Worm (Caenorhabditis elegans): ENCODE measurements around the gene Y71H2B.2.
A peak's percentile ranks its signal among the peaks of the same experiment; 100 is the strongest.

Y71H2B.2 gene

DNA sequence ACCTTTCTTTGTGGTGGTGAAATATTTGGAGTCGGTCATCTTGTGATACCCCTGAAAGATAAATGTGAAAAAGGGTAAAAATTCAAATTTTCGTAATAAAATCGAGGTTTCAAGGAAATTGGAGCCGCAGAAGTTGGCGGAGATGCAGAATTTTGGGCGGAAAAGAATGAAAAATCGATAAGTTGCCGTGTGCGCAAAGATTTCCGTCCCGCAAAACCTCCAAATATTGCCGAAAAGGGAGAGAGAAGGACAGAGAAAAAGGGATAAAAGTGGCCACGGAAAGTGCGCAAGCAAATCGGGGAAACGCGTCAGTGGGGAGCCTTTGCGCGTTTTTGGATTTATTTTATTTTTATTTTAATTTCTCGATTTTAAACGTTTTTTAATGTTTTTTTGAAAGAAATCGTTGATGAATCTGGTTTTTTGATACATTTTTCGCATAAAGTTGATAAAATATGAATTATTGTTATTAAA lies 26.0 kb upstream of the Y71H2B.2 start, which contains the start of gene apb-1 (continued):
- TF ChIP-seq fos-1 (tag; optimal IDR thresholded peaks at IDR 0.05): peak; percentile 91
- no peak for TF ChIP-seq sptf-1 (tag; optimal IDR thresholded peaks at IDR 0.05)
- TF ChIP-seq aly-2 (tag; optimal IDR thresholded peaks at IDR 0.05): peak; percentile 91
- TF ChIP-seq Y116A8C.19 (tag; optimal IDR thresholded peaks at IDR 0.05; ENCODE audit: borderline replicate concordance): no peak
- TF ChIP-seq lir-3 (tag; optimal IDR thresholded peaks at IDR 0.05; ENCODE audit: poor library complexity): no peak
- no peak for TF ChIP-seq mef-2 (tag; optimal IDR thresholded peaks at IDR 0.05)
- peak; percentile 96 for TF ChIP-seq lin-14 (GFP tag; optimal IDR thresholded peaks at IDR 0.05)
- peak; percentile 95 for TF ChIP-seq dsc-1 (tag; optimal IDR thresholded peaks at IDR 0.05)
- peak; percentile 29; the same call in 1 of the 2 replicates for TF ChIP-seq unc-98 (GFP tag; IDR thresholded peaks at IDR 0.05)
- peak; percentile 95 for TF ChIP-seq isw-1 (GFP tag; IDR thresholded peaks at IDR 0.05)
- TF ChIP-seq ceh-90 (tag; optimal IDR thresholded peaks at IDR 0.05): peak; percentile 29
- TF ChIP-seq dpl-1 (GFP tag; optimal IDR thresholded peaks at IDR 0.05): peak; percentile 84 to 87 (median 85)
- peak; percentile 95 for TF ChIP-seq lin-39 (tag; optimal IDR thresholded peaks at IDR 0.05)
- TF ChIP-seq alr-1 (tag; optimal IDR thresholded peaks at IDR 0.05; ENCODE audit: borderline replicate concordance): no peak
- peak; percentile 96 for TF ChIP-seq nhr-90 (tag; optimal IDR thresholded peaks at IDR 0.05; ENCODE audit: poor library complexity)
- TF ChIP-seq grh-1 (GFP tag; IDR thresholded peaks at IDR 0.05): peak; percentile 87
- no peak for TF ChIP-seq ces-1 (GFP tag; optimal IDR thresholded peaks at IDR 0.05)
- TF ChIP-seq C04F5.9 (tag; optimal IDR thresholded peaks at IDR 0.05): peak; percentile 83
- no peak for TF ChIP-seq pqm-1 (tag; optimal IDR thresholded peaks at IDR 0.05)
- peak; percentile 89 for TF ChIP-seq snpc-4 (tag; optimal IDR thresholded peaks at IDR 0.05)
- TF ChIP-seq nhr-71 (tag; optimal IDR thresholded peaks at IDR 0.05): peak; percentile 97
- peak; percentile 94 to 96 for TF ChIP-seq lsy-2 (tag; optimal IDR thresholded peaks at IDR 0.05)
- TF ChIP-seq snu-23 (GFP tag; optimal IDR thresholded peaks at IDR 0.05): peak; percentile 98
- peak; percentile 72 for TF ChIP-seq ama-1 (optimal IDR thresholded peaks at IDR 0.05)
- peak; percentile 70 for TF ChIP-seq nhr-11 (tag; optimal IDR thresholded peaks at IDR 0.05)
- peak; percentile 97 for TF ChIP-seq tbx-2 (tag; optimal IDR thresholded peaks at IDR 0.05)
- TF ChIP-seq sox-4 (tag; optimal IDR thresholded peaks at IDR 0.05): peak; percentile 88
- peak; percentile 83 for TF ChIP-seq hpl-2 (GFP tag; optimal IDR thresholded peaks at IDR 0.05)
- TF ChIP-seq hlh-17 (GFP tag; optimal IDR thresholded peaks at IDR 0.05; ENCODE audit: borderline replicate concordance): no peak
- peak; percentile 96 for TF ChIP-seq lin-13 (GFP tag; optimal IDR thresholded peaks at IDR 0.05)
- peak in 2 of 6 experiments; percentile 90 to 92 for TF ChIP-seq elt-3 (tag; optimal IDR thresholded peaks at IDR 0.05)
- TF ChIP-seq egl-13 (tag; optimal IDR thresholded peaks at IDR 0.05): peak; percentile 96
- peak; percentile 66 for TF ChIP-seq nhr-77 (tag; optimal IDR thresholded peaks at IDR 0.05)
- peak; percentile 80 for TF ChIP-seq lin-15B (tag; optimal IDR thresholded peaks at IDR 0.05)
- peak; percentile 82 for TF ChIP-seq ceh-88 (GFP tag; IDR thresholded peaks at IDR 0.05)
- peak; percentile 55 for TF ChIP-seq C34B4.2 (tag; optimal IDR thresholded peaks at IDR 0.05)
- TF ChIP-seq C16A3.4 (tag; optimal IDR thresholded peaks at IDR 0.05): peak; percentile 92
- peak; percentile 98 for TF ChIP-seq nhr-47 (tag; optimal IDR thresholded peaks at IDR 0.05)

DNA sequence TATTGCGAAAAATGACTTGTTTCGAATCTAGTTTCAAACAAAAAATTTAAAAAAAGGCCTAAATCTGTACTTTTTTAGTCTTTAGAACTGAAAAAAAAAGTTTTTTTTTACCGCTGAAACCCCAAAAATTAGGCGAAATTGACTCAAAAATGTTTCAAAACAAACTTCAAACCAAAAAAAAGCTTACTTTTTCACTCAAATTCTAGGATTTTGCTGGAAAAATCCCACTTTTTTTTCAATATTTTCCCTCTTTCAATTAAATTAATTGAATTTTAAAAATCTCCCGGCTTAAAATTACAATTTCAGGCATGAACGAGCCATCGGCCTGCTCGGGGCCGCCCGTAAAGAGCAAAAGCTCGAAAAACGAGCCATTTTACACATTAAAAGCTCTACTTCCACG lies 25.2 kb upstream of the Y71H2B.2 start, which contains the start of gene mdt-19:
mdt-19 (plus strand) TSS at position 301 of the 400 bp plus-strand sequence.
- no peak for TF ChIP-seq lin-15B (tag; optimal IDR thresholded peaks at IDR 0.05)
- TF ChIP-seq alr-1 (tag; optimal IDR thresholded peaks at IDR 0.05; ENCODE audit: borderline replicate concordance): no peak
- TF ChIP-seq rnt-1 (tag; optimal IDR thresholded peaks at IDR 0.05): no peak
- TF ChIP-seq hlh-4 (tag; optimal IDR thresholded peaks at IDR 0.05): no peak
- no peak for TF ChIP-seq mep-1 (tag; optimal IDR thresholded peaks at IDR 0.05)
- no peak for TF ChIP-seq ama-1 (optimal IDR thresholded peaks at IDR 0.05)
- no peak for TF ChIP-seq lir-3 (tag; optimal IDR thresholded peaks at IDR 0.05; ENCODE audit: poor library complexity)
- TF ChIP-seq lin-13 (GFP tag; optimal IDR thresholded peaks at IDR 0.05): no peak
- TF ChIP-seq lin-14 (GFP tag; optimal IDR thresholded peaks at IDR 0.05): no peak
- TF ChIP-seq dpl-1 (GFP tag; optimal IDR thresholded peaks at IDR 0.05): no peak
- TF ChIP-seq elt-2 (tag; optimal IDR thresholded peaks at IDR 0.05): no peak
- TF ChIP-seq grh-1 (GFP tag; IDR thresholded peaks at IDR 0.05): no peak
- no peak for TF ChIP-seq ces-1 (GFP tag; optimal IDR thresholded peaks at IDR 0.05)
- TF ChIP-seq F16B12.6 (tag; optimal IDR thresholded peaks at IDR 0.05): no peak
- no peak for TF ChIP-seq nhr-28 (tag; optimal IDR thresholded peaks at IDR 0.05)
- no peak for TF ChIP-seq nhr-20 (tag; optimal IDR thresholded peaks at IDR 0.05)
- no peak for TF ChIP-seq unc-130 (tag; optimal IDR thresholded peaks at IDR 0.05)
- no peak for TF ChIP-seq blmp-1 (tag; optimal IDR thresholded peaks at IDR 0.05)
- no peak for TF ChIP-seq egl-27 (tag; optimal IDR thresholded peaks at IDR 0.05)
- TF ChIP-seq elt-3 (tag; optimal IDR thresholded peaks at IDR 0.05): no peak
